Fruit fly (Drosophila melanogaster): ENCODE results near the gene Sac1.

DNA sequence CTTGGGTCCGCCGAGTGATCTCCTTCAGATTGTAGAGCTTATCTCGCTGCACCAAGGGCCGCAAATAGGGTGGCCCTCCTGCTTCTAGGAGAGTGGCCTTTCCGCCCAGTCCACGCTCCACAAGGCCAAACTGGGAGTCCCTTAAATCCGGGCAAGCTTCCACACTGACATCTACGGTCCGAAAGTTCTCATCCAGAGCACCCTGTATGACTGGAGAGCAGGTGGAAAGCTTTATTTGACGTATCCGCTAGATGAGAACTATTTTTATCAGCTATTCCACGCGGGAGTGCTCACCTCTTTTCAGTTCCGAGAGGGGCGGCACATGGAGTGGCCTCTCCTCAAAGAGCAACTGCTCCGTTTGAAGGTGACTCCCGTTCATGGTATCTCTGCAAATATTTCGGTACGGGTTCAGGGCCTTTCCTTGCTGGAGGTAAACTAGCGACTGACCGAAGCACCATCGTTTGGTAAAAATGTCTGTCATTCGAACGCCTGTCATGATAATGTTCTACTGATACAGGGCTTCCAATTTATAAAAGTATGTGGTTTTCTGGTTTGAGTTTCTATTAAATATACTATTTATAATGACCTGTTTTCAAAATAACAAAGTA lies 44.9 kb upstream of the Sac1 start, which contains the start of gene meep:
- TF ChIP-seq insv (optimal IDR thresholded peaks at IDR 0.05) (no peak), psq (optimal IDR thresholded peaks at IDR 0.05) (no peak), h (optimal IDR thresholded peaks at IDR 0.05) (no peak), Myc (optimal IDR thresholded peaks at IDR 0.05) (no peak)

Data from Kc167 (cell line).